Worm (Caenorhabditis elegans): ENCODE results near the gene T28D9.4.

DNA sequence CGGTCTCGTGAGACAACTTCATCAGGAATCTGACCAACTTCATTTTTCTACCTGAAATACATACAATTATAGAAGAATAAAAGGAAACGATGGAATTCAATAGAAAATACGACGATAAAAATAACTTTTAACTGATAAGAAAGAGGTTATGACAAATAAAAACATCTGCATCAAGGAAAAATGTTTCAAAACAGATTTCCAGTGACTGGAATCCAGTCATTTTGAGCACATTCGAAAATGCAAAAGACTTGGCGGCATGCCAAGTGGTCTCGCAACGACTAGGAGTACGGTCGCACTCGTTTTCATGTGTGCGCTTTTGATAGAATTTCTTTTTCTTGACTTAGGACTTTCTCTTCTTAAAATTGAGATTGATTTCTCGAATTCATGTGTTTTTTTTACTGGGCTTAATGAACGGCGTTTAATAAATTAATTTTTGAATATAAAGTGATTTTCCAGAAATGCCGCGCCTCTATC, 13.0 kb downstream of the T28D9.4 start, which contains the start of the genes snr-3 and rsp-5:
- TF ChIP-seq unc-62 (GFP tag; optimal IDR thresholded peaks at IDR 0.05) (no peak), K12H6.12 (tag; optimal IDR thresholded peaks at IDR 0.05) (no peak), chd-7 (tag; optimal IDR thresholded peaks at IDR 0.05) (no peak), atf-7 (tag; optimal IDR thresholded peaks at IDR 0.05) (no peak), gei-17 (GFP tag; optimal IDR thresholded peaks at IDR 0.05) (no peak), B0035.1 (tag; optimal IDR thresholded peaks at IDR 0.05) (no peak), aptf-2 (GFP tag; conservative IDR thresholded peaks at IDR 0.05) (no peak), pha-4 (tag; optimal IDR thresholded peaks at IDR 0.05) (peak; percentile 69), akir-1 (GFP tag; optimal IDR thresholded peaks at IDR 0.05) (no peak), T07F8.4 (tag; optimal IDR thresholded peaks at IDR 0.05) (no peak), pbrm-1 (GFP tag; IDR thresholded peaks at IDR 0.05) (peak; percentile 52; the same call in 1 of the 2 replicates), him-1 (tag; optimal IDR thresholded peaks at IDR 0.05) (peak; percentile 0), cebp-2 (GFP tag; IDR thresholded peaks at IDR 0.05) (no peak), nhr-27 (tag; optimal IDR thresholded peaks at IDR 0.05) (no peak)
